Worm (Caenorhabditis elegans): ENCODE measurements around the gene col-131.

DNA sequence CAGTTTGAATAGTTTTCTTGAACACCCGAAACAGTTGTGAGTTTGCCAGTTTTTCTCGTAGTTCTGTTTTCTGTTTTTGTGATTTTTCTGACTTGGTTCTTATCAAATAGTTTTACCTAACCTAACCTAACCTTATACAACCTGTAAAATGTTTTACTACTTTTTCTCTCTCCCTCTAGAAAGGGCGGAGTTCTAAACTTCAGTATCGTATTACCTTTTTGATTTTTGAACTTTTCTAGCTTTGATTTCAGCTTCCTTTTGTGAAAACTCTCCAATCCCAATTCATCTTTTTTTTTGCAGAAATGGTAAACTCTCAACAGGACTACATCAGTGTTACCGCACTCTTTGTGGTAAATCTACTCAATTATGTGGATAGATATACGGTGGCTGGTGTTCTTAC is 19.6 kb upstream of the col-131 start, which contains the start of gene spin-2:
- no peak for TF ChIP-seq ztf-29 (GFP tag; IDR thresholded peaks at IDR 0.05)
- TF ChIP-seq ref-1 (GFP tag; conservative IDR thresholded peaks at IDR 0.05): no peak
- TF ChIP-seq med-1 (GFP tag; optimal IDR thresholded peaks at IDR 0.05; ENCODE audit: insufficient read depth): no peak
- no peak for TF ChIP-seq ztf-23 (GFP tag; IDR thresholded peaks at IDR 0.05)
- no peak for TF ChIP-seq flt-1 (GFP tag; IDR thresholded peaks at IDR 0.05)
- TF ChIP-seq klf-2 (GFP tag; conservative IDR thresholded peaks at IDR 0.05): no peak
- TF ChIP-seq cog-1 (tag; optimal IDR thresholded peaks at IDR 0.05): no peak
